Fruit fly (Drosophila melanogaster) whole organism, pupa: ENCODE data around the gene Mad.

Source experiments
- CG10348 ChIP-seq: fragments of 200-800 bp; sonication (Bioruptor generic); IDR thresholded peaks from 2 replicates; pipeline ENCODE4 v1.3.6; 2022; ENCODE audit warnings: missing biosample characterization, missing genetic modification characterization
- CG13204 ChIP-seq: fragments of 200-800 bp; sonication (Bioruptor generic); optimal IDR thresholded peaks from 2 replicates; lab custom pipeline; 2018; ENCODE audit warnings: missing biosample characterization, mild to moderate bottlenecking, missing genetic modification characterization, moderate library complexity
- CG14655 ChIP-seq: fragments of 200-800 bp; sonication (Bioruptor generic); optimal IDR thresholded peaks from 3 replicates; lab custom pipeline; 2017; ENCODE audit warnings: mild to moderate bottlenecking, missing biosample characterization, missing genetic modification reagents, missing genetic modification characterization
- CG15710 ChIP-seq: fragments of 200-800 bp; sonication (Bioruptor generic); optimal IDR thresholded peaks from 2 replicates; lab custom pipeline; 2018; ENCODE audit warnings: missing biosample characterization, mild to moderate bottlenecking, missing genetic modification characterization, moderate library complexity
- CG9948 ChIP-seq: fragments of 200-800 bp; sonication (Bioruptor generic); optimal IDR thresholded peaks from 2 replicates; lab custom pipeline; 2018; ENCODE audit warnings: missing biosample characterization, mild to moderate bottlenecking, missing genetic modification characterization, moderate library complexity
- Snoo ChIP-seq: fragments of 200-800 bp; sonication (Bioruptor generic); optimal IDR thresholded peaks from 3 replicates; lab custom pipeline; 2017; ENCODE audit warnings: missing biosample characterization, mild to moderate bottlenecking, missing genetic modification characterization, inconsistent platforms

DNA sequence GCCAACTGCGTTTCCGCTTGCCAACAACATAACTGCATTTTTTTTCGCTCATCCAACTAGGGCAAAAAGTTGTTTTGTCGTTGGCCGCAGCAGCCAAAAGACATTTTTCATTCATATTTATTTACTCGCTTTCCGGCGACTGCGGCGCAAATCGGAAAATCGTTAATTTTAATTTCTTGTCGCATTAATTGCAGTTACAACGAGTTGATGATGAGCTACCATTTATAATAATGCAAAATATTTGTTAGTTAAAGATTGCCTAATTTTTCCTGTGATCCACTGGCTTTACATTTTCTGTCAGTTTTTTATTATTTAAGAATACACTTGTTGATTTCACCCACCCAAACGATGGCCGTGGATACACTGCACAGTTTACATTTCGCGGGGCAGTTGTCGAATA lies 50.1 kb downstream of the Mad start, which contains the start of gene PpD6:
- TF ChIP-seq CG10348 (GFP tag; lab: Robert Waterston, UW), result no peak
- no peak for TF ChIP-seq CG14655 (GFP tag; lab: Kevin White, UChicago)
- no peak for TF ChIP-seq CG13204
- no peak for TF ChIP-seq CG9948 (tag; lab: Kevin White, UChicago)
- no peak for TF ChIP-seq CG15710 (tag; lab: Kevin White, UChicago)
- TF ChIP-seq Snoo (tag; lab: Kevin White, UChicago), result no peak
